Worm (Caenorhabditis elegans) whole organism, mixed stage, embryonic: ENCODE results near the gene ZK1127.3.

Source experiments
- ceh-39 ChIP-seq: fragments of 150-350 bp; optimal IDR thresholded peaks from 2 replicates; lab custom pipeline; 2014; ENCODE audit warnings: missing biosample characterization, missing genetic modification characterization
- ces-1 ChIP-seq: fragments of 150-350 bp; optimal IDR thresholded peaks from 2 replicates; lab custom pipeline; 2014; ENCODE audit warnings: missing biosample characterization, missing genetic modification reagents, missing genetic modification characterization
- cnd-1 ChIP-seq: fragments of 200-800 bp; sonication (Bioruptor generic); optimal IDR thresholded peaks from 2 replicates; lab custom pipeline; 2018; ENCODE audit warnings: mild to moderate bottlenecking, missing genetic modification characterization, missing compliant biosample characterization
- elt-3 ChIP-seq: fragments of 150-350 bp; optimal IDR thresholded peaks from 2 replicates; lab custom pipeline; 2014; ENCODE audit warnings: missing biosample characterization, missing genetic modification characterization
- lin-13 ChIP-seq: fragments of 150-350 bp; optimal IDR thresholded peaks from 2 replicates; lab custom pipeline; 2014; ENCODE audit warnings: missing biosample characterization, missing genetic modification characterization
- lin-32 ChIP-seq: fragments of 200-800 bp; sonication (Bioruptor generic); optimal IDR thresholded peaks from 2 replicates; lab custom pipeline; 2018; ENCODE audit warnings: mild to moderate bottlenecking, missing genetic modification characterization, missing compliant biosample characterization
- lsy-2 ChIP-seq: fragments of 150-350 bp; optimal IDR thresholded peaks from 2 replicates; lab custom pipeline; 2014; ENCODE audit warnings: missing biosample characterization, missing genetic modification characterization
- nhr-237 ChIP-seq: fragments of 150-350 bp; optimal IDR thresholded peaks from 2 replicates; lab custom pipeline; 2014; ENCODE audit warnings: missing biosample characterization, missing genetic modification characterization
- pha-4 ChIP-seq: fragments of 150-350 bp; optimal IDR thresholded peaks from 2 replicates; lab custom pipeline; 2018; ENCODE audit warnings: missing biosample characterization, missing genetic modification reagents, missing genetic modification characterization
- sem-2 ChIP-seq: fragments of 200-800 bp; sonication (Bioruptor generic); optimal IDR thresholded peaks from 2 replicates; lab custom pipeline; 2018; ENCODE audit warnings: mild to moderate bottlenecking, missing genetic modification characterization, missing compliant biosample characterization
- snpc-4 ChIP-seq: fragments of 150-350 bp; optimal IDR thresholded peaks from 2 replicates; lab custom pipeline; 2014; ENCODE audit warnings: missing biosample characterization, missing genetic modification characterization
- unc-62 ChIP-seq: fragments of 150-350 bp; optimal IDR thresholded peaks from 2 replicates; lab custom pipeline; 2014; ENCODE audit warnings: missing biosample characterization, missing genetic modification reagents, missing genetic modification characterization
- ztf-11 ChIP-seq: fragments of 150-350 bp; optimal IDR thresholded peaks from 2 replicates; lab custom pipeline; 2014; ENCODE audit warnings: missing biosample characterization, missing genetic modification characterization

ce11 chrII:7102288-7102687 is 47.2 kb downstream of the ZK1127.3 start:
- TF ChIP-seq elt-3 (tag; lab: Kevin White, UChicago) (no peak), sem-2 (GFP tag; lab: Kevin White, UChicago) (no peak), snpc-4 (no peak), cnd-1 (tag; lab: Kevin White, UChicago) (no peak), nhr-237 (tag; lab: Kevin White, UChicago) (no peak), ces-1 (GFP tag; lab: Kevin White, UChicago) (no peak), lin-32 (no peak), unc-62 (GFP tag; lab: Kevin White, UChicago) (no peak), pha-4 (tag; lab: Kevin White, UChicago) (no peak), ztf-11 (tag; lab: Kevin White, UChicago) (no peak), ceh-39 (tag; lab: Kevin White, UChicago) (no peak), lin-13 (tag; lab: Kevin White, UChicago) (no peak), lsy-2 (tag; lab: Kevin White, UChicago) (no peak)
